Worm (Caenorhabditis elegans): Measurements from ENCODE around the gene F32A5.4.

DNA sequence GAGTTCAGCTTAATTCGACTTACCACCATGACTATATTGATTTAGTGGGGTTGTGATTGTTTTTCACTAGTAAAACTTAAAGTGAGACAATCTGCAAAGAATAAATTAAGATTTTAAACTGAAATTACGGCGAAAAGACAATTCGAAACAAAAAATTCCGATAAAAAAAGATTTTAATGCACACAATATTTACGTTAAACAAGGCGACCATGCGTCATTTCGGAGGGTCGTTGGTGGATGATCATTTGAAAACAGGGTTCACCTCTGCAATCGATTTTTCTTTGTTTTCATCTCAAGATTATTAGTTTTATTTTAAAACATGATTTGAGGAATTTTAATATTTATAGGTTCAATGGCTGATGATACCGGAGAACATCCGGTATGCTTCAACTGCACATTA, 24.1 kb downstream of the F32A5.4 start, which contains the start of gene lsm-4:
- no peak for TF ChIP-seq hlh-26 (GFP tag; conservative IDR thresholded peaks at IDR 0.05)
- no peak for TF ChIP-seq unc-62 (GFP tag; optimal IDR thresholded peaks at IDR 0.05)
- no peak for TF ChIP-seq attf-6 (GFP tag; IDR thresholded peaks at IDR 0.05)
- no peak for TF ChIP-seq aptf-3 (GFP tag; IDR thresholded peaks at IDR 0.05)
- no peak for TF ChIP-seq zim-3 (tag; optimal IDR thresholded peaks at IDR 0.05)
- no peak for TF ChIP-seq nhr-90 (tag; optimal IDR thresholded peaks at IDR 0.05)
- no peak for TF ChIP-seq bed-1 (GFP tag; IDR thresholded peaks at IDR 0.05)
